Fruit fly (Drosophila melanogaster) whole organism, prepupa: ENCODE measurements around the gene mei-218.
A peak's percentile ranks its signal among the peaks of the same experiment; 100 is the strongest.

ENCODE experiments used
- Blimp-1 ChIP-seq: fragments of 200-800 bp; sonication (Bioruptor generic); optimal IDR thresholded peaks from 3 replicates; lab custom pipeline; 2017; ENCODE audit warnings: missing biosample characterization, missing genetic modification characterization, mild to moderate bottlenecking, moderate library complexity, missing genetic modification reagents
- CG10631 ChIP-seq: fragments of 200-800 bp; sonication (Bioruptor generic); optimal IDR thresholded peaks from 2 replicates; lab custom pipeline; 2016; ENCODE audit warnings: missing biosample characterization, missing genetic modification characterization
- CG10669 ChIP-seq: fragments of 200-800 bp; sonication (Bioruptor generic); optimal IDR thresholded peaks from 3 replicates; lab custom pipeline; 2018; ENCODE audit warnings: missing biosample characterization, mild to moderate bottlenecking, missing genetic modification characterization, moderate library complexity
- CG11294 ChIP-seq: fragments of 200-800 bp; sonication (Bioruptor generic); IDR thresholded peaks from 2 replicates; pipeline ENCODE4 v1.3.6; 2022; ENCODE audit warnings: missing biosample characterization, missing genetic modification characterization
- CG15336 ChIP-seq: fragments of 200-800 bp; sonication (Bioruptor generic); IDR thresholded peaks from 2 replicates; pipeline ENCODE4 v1.3.6; 2022; ENCODE audit warnings: missing biosample characterization, missing genetic modification characterization
- CG16779 ChIP-seq: fragments of 200-800 bp; sonication (Bioruptor generic); optimal IDR thresholded peaks from 3 replicates; lab custom pipeline; 2017; ENCODE audit warnings: missing biosample characterization, mild to moderate bottlenecking, missing genetic modification characterization
- CG3032 ChIP-seq: fragments of 200-800 bp; optimal IDR thresholded peaks from 2 replicates; lab custom pipeline; 2019; ENCODE audit warnings: missing biosample characterization, mild to moderate bottlenecking, missing genetic modification characterization, moderate library complexity
- CG31627 ChIP-seq: fragments of 200-800 bp; sonication (Bioruptor generic); optimal IDR thresholded peaks from 3 replicates; lab custom pipeline; 2016; ENCODE audit warnings: missing biosample characterization, missing genetic modification characterization
- CG32006 ChIP-seq: fragments of 200-800 bp; sonication (Bioruptor generic); optimal IDR thresholded peaks from 3 replicates; lab custom pipeline; 2017; ENCODE audit warnings: missing biosample characterization, mild to moderate bottlenecking, missing genetic modification characterization
- CG3919 ChIP-seq: fragments of 200-800 bp; sonication (Bioruptor generic); optimal IDR thresholded peaks from 3 replicates; lab custom pipeline; 2016; ENCODE audit warnings: missing biosample characterization, missing genetic modification characterization
- CG4318 ChIP-seq: fragments of 200-800 bp; sonication (Bioruptor generic); optimal IDR thresholded peaks from 3 replicates; lab custom pipeline; 2017; ENCODE audit warnings: missing biosample characterization, mild to moderate bottlenecking, missing genetic modification characterization
- CG6276 ChIP-seq: fragments of 200-800 bp; sonication (Bioruptor generic); optimal IDR thresholded peaks from 2 replicates; lab custom pipeline; 2017; ENCODE audit warnings: missing biosample characterization, mild to moderate bottlenecking, missing genetic modification characterization
- CG6808 ChIP-seq: fragments of 200-800 bp; sonication (Bioruptor generic); optimal IDR thresholded peaks from 3 replicates; lab custom pipeline; 2017; ENCODE audit warnings: missing biosample characterization, missing genetic modification characterization, mild to moderate bottlenecking, moderate library complexity, missing genetic modification reagents
- CG6854 ChIP-seq: fragments of 200-800 bp; sonication (Bioruptor generic); optimal IDR thresholded peaks from 2 replicates; lab custom pipeline; 2017; ENCODE audit warnings: missing biosample characterization, mild to moderate bottlenecking, missing genetic modification characterization
- CG7368 ChIP-seq: fragments of 200-800 bp; sonication (Bioruptor generic); optimal IDR thresholded peaks from 3 replicates; lab custom pipeline; 2016; ENCODE audit warnings: missing biosample characterization, missing genetic modification characterization
- CG8119 ChIP-seq: fragments of 200-800 bp; sonication (Bioruptor generic); IDR thresholded peaks from 3 replicates; pipeline ENCODE4 v1.3.6; 2022; ENCODE audit warnings: missing biosample characterization, missing genetic modification characterization
- CG8319 ChIP-seq: fragments of 200-800 bp; sonication (Bioruptor generic); optimal IDR thresholded peaks from 3 replicates; lab custom pipeline; 2016; ENCODE audit warnings: missing biosample characterization, missing genetic modification characterization
- Eip75B ChIP-seq: fragments of 200-800 bp; sonication (Bioruptor generic); optimal IDR thresholded peaks from 3 replicates; lab custom pipeline; 2016; ENCODE audit warnings: missing biosample characterization, missing genetic modification characterization
- Eip78C ChIP-seq: fragments of 200-800 bp; sonication (Bioruptor generic); peaks from one replicate; lab custom pipeline; 2016; ENCODE audit warnings: missing biosample characterization, missing genetic modification characterization
- Eip93F ChIP-seq: fragments of 200-800 bp; sonication (Bioruptor generic); optimal IDR thresholded peaks from 2 replicates; lab custom pipeline; 2016; ENCODE audit warnings: missing biosample characterization, mild to moderate bottlenecking, missing genetic modification characterization
- Ets21C ChIP-seq: fragments of 200-800 bp; sonication (Bioruptor generic); optimal IDR thresholded peaks from 3 replicates; lab custom pipeline; 2016; ENCODE audit warnings: missing biosample characterization, missing genetic modification characterization
- Ets96B ChIP-seq: fragments of 200-800 bp; optimal IDR thresholded peaks from 2 replicates; lab custom pipeline; 2019; ENCODE audit warnings: missing biosample characterization, mild to moderate bottlenecking, missing genetic modification characterization, moderate library complexity
- Hr39 ChIP-seq: fragments of 200-800 bp; sonication (Bioruptor generic); optimal IDR thresholded peaks from 2 replicates; lab custom pipeline; 2016; ENCODE audit warnings: missing biosample characterization, missing genetic modification characterization
- Hr4 ChIP-seq: fragments of 200-800 bp; sonication (Bioruptor generic); optimal IDR thresholded peaks from 3 replicates; lab custom pipeline; 2016; ENCODE audit warnings: missing biosample characterization, missing genetic modification characterization
- Lpt ChIP-seq: fragments of 200-800 bp; sonication (Bioruptor generic); optimal IDR thresholded peaks from 3 replicates; lab custom pipeline; 2016; ENCODE audit warnings: missing biosample characterization, missing genetic modification characterization
- OdsH ChIP-seq: fragments of 200-800 bp; sonication (Bioruptor generic); optimal IDR thresholded peaks from 3 replicates; lab custom pipeline; 2016; ENCODE audit warnings: missing biosample characterization, missing genetic modification characterization
- Smox ChIP-seq: fragments of 200-800 bp; sonication (Bioruptor generic); optimal IDR thresholded peaks from 3 replicates; lab custom pipeline; 2016; ENCODE audit warnings: missing biosample characterization, missing genetic modification characterization
- Sox102F ChIP-seq: fragments of 200-800 bp; sonication (Bioruptor generic); optimal IDR thresholded peaks from 2 replicates; lab custom pipeline; 2016; ENCODE audit warnings: missing biosample characterization, mild to moderate bottlenecking, missing genetic modification characterization
- Sox14 ChIP-seq: fragments of 200-800 bp; sonication (Bioruptor generic); optimal IDR thresholded peaks from 3 replicates; lab custom pipeline; 2016; ENCODE audit warnings: missing biosample characterization, missing genetic modification characterization
- Sox15 ChIP-seq: fragments of 200-800 bp; sonication (Bioruptor generic); optimal IDR thresholded peaks from 3 replicates; lab custom pipeline; 2016; ENCODE audit warnings: missing biosample characterization, missing genetic modification characterization
- achi ChIP-seq: fragments of 200-800 bp; sonication (Bioruptor generic); optimal IDR thresholded peaks from 3 replicates; lab custom pipeline; 2016; ENCODE audit warnings: missing biosample characterization, missing genetic modification characterization
- cyc ChIP-seq: fragments of 200-800 bp; sonication (Bioruptor generic); optimal IDR thresholded peaks from 3 replicates; lab custom pipeline; 2016; ENCODE audit warnings: missing biosample characterization, missing genetic modification characterization
- dac ChIP-seq: fragments of 200-800 bp; sonication (Bioruptor generic); optimal IDR thresholded peaks from 2 replicates; lab custom pipeline; 2017; ENCODE audit warnings: missing biosample characterization, mild to moderate bottlenecking, missing genetic modification characterization
- dsx ChIP-seq: fragments of 200-800 bp; optimal IDR thresholded peaks from 3 replicates; lab custom pipeline; 2019; ENCODE audit warnings: missing biosample characterization, mild to moderate bottlenecking, missing genetic modification characterization, moderate library complexity; ENCODE audit not compliant: poor library complexity, severe bottlenecking
- eg ChIP-seq: fragments of 200-800 bp; sonication (Bioruptor generic); IDR thresholded peaks from 3 replicates; pipeline ENCODE4 v1.3.6; 2022; ENCODE audit warnings: missing biosample characterization, missing genetic modification characterization
- esn ChIP-seq: fragments of 200-800 bp; sonication (Bioruptor generic); optimal IDR thresholded peaks from 2 replicates; lab custom pipeline; 2016; ENCODE audit warnings: missing biosample characterization, mild to moderate bottlenecking, missing genetic modification characterization, moderate library complexity
- fd59A ChIP-seq: fragments of 200-800 bp; sonication (Bioruptor generic); optimal IDR thresholded peaks from 2 replicates; lab custom pipeline; 2017; ENCODE audit warnings: missing biosample characterization, mild to moderate bottlenecking, missing genetic modification characterization, missing genetic modification reagents
- fd85E ChIP-seq: fragments of 200-800 bp; sonication (Bioruptor generic); optimal IDR thresholded peaks from 3 replicates; lab custom pipeline; 2016; ENCODE audit warnings: missing biosample characterization, missing genetic modification characterization
- fkh ChIP-seq: fragments of 200-800 bp; sonication (Bioruptor generic); optimal IDR thresholded peaks from 3 replicates; lab custom pipeline; 2017; ENCODE audit warnings: missing biosample characterization, mild to moderate bottlenecking, missing genetic modification characterization, moderate library complexity
- lz ChIP-seq: fragments of 200-800 bp; sonication (Bioruptor generic); optimal IDR thresholded peaks from 3 replicates; lab custom pipeline; 2016; ENCODE audit warnings: missing biosample characterization, missing genetic modification characterization
- net ChIP-seq: fragments of 200-800 bp; sonication (Bioruptor generic); optimal IDR thresholded peaks from 3 replicates; lab custom pipeline; 2016; ENCODE audit warnings: missing biosample characterization, missing genetic modification characterization
- pdm3 ChIP-seq: fragments of 200-800 bp; sonication (Bioruptor generic); optimal IDR thresholded peaks from 3 replicates; lab custom pipeline; 2016; ENCODE audit warnings: missing biosample characterization, missing genetic modification characterization
- salr ChIP-seq, 2 experiments: fragments of 200-800 bp; sonication (Bioruptor generic); optimal IDR thresholded peaks; 3 replicates each; lab custom pipeline; 2016 to 2018; ENCODE audit warnings: missing biosample characterization in 2 of 2, missing genetic modification characterization in 2 of 2, mild to moderate bottlenecking in 1 of 2
- spab ChIP-seq: fragments of 200-800 bp; sonication (Bioruptor generic); optimal IDR thresholded peaks from 2 replicates; lab custom pipeline; 2017; ENCODE audit warnings: missing biosample characterization, mild to moderate bottlenecking, missing genetic modification characterization, missing genetic modification reagents
- svp ChIP-seq: fragments of 200-800 bp; sonication (Bioruptor generic); peaks from one replicate; lab custom pipeline; 2016; ENCODE audit warnings: missing biosample characterization, missing genetic modification characterization
- topi ChIP-seq: fragments of 200-800 bp; sonication (Bioruptor generic); optimal IDR thresholded peaks from 3 replicates; lab custom pipeline; 2016; ENCODE audit warnings: missing biosample characterization, missing genetic modification characterization

The mei-218 gene

DNA sequence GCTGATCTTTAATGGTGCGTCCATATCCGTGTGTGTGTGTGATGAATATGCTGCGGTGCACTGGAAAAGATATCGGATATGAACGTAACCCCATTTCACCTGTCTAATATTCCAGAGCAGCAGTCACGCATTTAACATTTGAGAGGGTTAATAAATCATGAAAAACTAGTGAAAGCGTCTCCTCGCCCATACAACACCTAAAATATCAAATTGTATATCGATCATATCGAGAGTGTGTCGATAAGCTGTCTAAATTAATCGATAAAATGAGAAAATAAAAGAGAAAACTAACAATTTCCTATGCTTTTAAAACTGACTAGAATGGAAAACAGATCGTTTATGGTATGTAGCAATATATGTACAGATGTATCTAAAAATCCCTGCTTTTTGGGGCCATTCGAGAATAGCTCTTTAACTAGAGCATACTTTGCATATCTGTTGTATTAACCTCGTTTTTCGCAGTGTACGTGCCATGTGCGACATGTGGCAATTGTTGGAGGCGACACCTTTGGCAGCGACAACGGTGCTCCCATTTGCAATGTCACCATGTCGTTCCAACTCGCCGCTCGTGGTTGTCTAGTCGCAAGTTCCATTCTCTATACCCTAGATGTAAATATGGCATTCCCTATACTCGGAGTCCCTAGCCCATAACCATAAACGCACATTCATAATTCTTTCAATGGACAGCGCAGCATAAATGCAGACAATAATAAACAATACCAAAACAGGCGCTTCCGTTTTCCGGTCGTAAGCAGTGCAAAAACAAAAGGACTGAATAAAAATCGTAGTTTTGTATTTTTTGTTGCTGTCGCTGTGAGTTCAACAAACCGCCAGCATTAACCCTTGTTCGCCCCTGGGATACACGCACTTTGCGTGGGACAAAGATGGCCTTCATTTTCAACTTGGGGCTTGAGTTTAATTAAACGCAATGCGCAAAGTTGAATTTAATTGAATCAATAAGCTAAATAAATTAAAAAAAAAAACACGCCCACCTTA is 30.5 kb downstream of the mei-218 start (continued):
- TF ChIP-seq fkh (GFP tag; lab: Kevin White, UChicago) (no peak), OdsH (GFP tag; lab: Kevin White, UChicago) (peak; percentile 42), CG11294 (GFP tag; lab: Robert Waterston, UW) (0 out of 2 replicates have a peak, but pooled peaks have one; percentile 15), net (GFP tag; lab: Kevin White, UChicago) (peak; percentile 40), CG8319 (GFP tag; lab: Kevin White, UChicago) (no peak), CG10669 (GFP tag; lab: Kevin White, UChicago) (peak; percentile 21), Blimp-1 (no peak), CG4318 (peak; percentile 63), CG32006 (GFP tag; lab: Kevin White, UChicago) (peak; percentile 76), lz (GFP tag; lab: Kevin White, UChicago) (no peak), CG6854 (GFP tag; lab: Kevin White, UChicago) (no peak), CG31627 (GFP tag; lab: Kevin White, UChicago) (peak; percentile 14), eg (GFP tag; lab: Robert Waterston, UW) (0 out of 3 replicates have a peak, but pooled peaks have one; percentile 14), CG3032 (tag; lab: Kevin White, UChicago) (peak; percentile 40), spab (GFP tag; lab: Kevin White, UChicago) (peak; percentile 23), Sox15 (GFP tag; lab: Kevin White, UChicago) (peak; percentile 16), dac (peak; percentile 3), CG15336 (no peak; the same call in 1 of the 2 replicates), Ets96B (peak; percentile 30), Eip93F (GFP tag; lab: Kevin White, UChicago) (no peak), topi (GFP tag; lab: Kevin White, UChicago) (peak; percentile 43), esn (peak; percentile 45), CG7368 (GFP tag; lab: Kevin White, UChicago) (no peak), Sox14 (GFP tag; lab: Kevin White, UChicago) (no peak), pdm3 (GFP tag; lab: Kevin White, UChicago) (peak; percentile 55)

- peak; percentile 44; the same call in 2 of the 3 replicates for TF ChIP-seq CG8119 (GFP tag; lab: Robert Waterston, UW)
- TF ChIP-seq Smox (GFP tag; lab: Kevin White, UChicago): peak; percentile 14
- TF ChIP-seq Eip78C (GFP tag; lab: Kevin White, UChicago): peak; percentile 76
- peak; percentile 38 for TF ChIP-seq CG10631 (GFP tag; lab: Kevin White, UChicago)
- peak; percentile 0 for TF ChIP-seq net (GFP tag; lab: Kevin White, UChicago)
- no peak for TF ChIP-seq dsx (GFP tag; lab: Kevin White, UChicago)
- TF ChIP-seq topi (GFP tag; lab: Kevin White, UChicago): peak; percentile 6
- peak; percentile 21 for TF ChIP-seq Hr4
- no peak for TF ChIP-seq CG3032 (tag; lab: Kevin White, UChicago)
- peak; percentile 59 for TF ChIP-seq CG32006 (GFP tag; lab: Kevin White, UChicago)
- TF ChIP-seq pdm3 (GFP tag; lab: Kevin White, UChicago): peak; percentile 35
- no peak for TF ChIP-seq Sox102F (GFP tag; lab: Kevin White, UChicago)
- TF ChIP-seq lz (GFP tag; lab: Kevin White, UChicago): no peak
- TF ChIP-seq CG6854 (GFP tag; lab: Kevin White, UChicago): no peak
- TF ChIP-seq salr (GFP tag; optimal IDR thresholded peaks at IDR 0.05; lab: Kevin White, UChicago): no peak
- TF ChIP-seq CG15336: peak; percentile 20; the same call in 1 of the 2 replicates
- peak; percentile 73 for TF ChIP-seq svp
- TF ChIP-seq CG6808 (GFP tag; lab: Kevin White, UChicago): no peak
- TF ChIP-seq fd59A (GFP tag; lab: Kevin White, UChicago): no peak
- TF ChIP-seq CG3919 (GFP tag; lab: Kevin White, UChicago): peak; percentile 1
- TF ChIP-seq Hr39 (GFP tag; lab: Kevin White, UChicago): peak; percentile 2
- TF ChIP-seq fd85E (GFP tag; lab: Kevin White, UChicago): no peak
- peak; percentile 22 for TF ChIP-seq achi
- no peak for TF ChIP-seq Ets21C
- no peak for TF ChIP-seq Ets96B
- no peak for TF ChIP-seq Lpt (GFP tag; lab: Kevin White, UChicago)
- TF ChIP-seq CG6276: no peak
- no peak for TF ChIP-seq spab (GFP tag; lab: Kevin White, UChicago)
- no peak for TF ChIP-seq CG16779 (tag; lab: Kevin White, UChicago)
- no peak for TF ChIP-seq cyc (GFP tag; lab: Kevin White, UChicago)
- TF ChIP-seq esn: peak; percentile 9
- no peak for TF ChIP-seq Eip75B (GFP tag; lab: Kevin White, UChicago)
Measured at dm6 chrX:17111274-17111673, 31.5 kb downstream of the mei-218 start.
